Fruit fly (Drosophila melanogaster): ENCODE measurements around the gene CG15771.

CG15771 gene

DNA sequence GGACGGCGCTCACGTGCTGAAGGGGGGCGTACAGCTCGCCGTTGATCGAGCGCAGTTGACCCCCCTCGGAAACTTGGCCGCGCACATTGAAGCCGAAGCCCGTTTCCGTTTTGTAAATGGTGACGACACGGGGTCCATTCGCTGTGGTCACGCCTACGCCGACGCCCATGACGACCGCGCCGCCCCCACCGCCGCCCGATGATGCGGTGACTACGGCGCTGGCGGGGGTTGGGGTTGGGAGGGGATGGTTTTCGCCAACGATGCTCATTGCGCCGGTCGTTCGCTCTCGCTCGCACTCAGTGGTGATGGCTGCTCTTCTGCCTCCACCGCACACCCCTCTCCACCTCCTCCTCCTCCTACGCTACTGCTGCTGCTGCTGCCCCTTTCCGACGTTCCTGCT lies 18.2 kb upstream of the CG15771 start (continued):
- TF ChIP-seq CG7987 (GFP tag; optimal IDR thresholded peaks at IDR 0.05), result no peak
- TF ChIP-seq CG6813 (GFP tag; optimal IDR thresholded peaks at IDR 0.05), result peak; percentile 41
- TF ChIP-seq CG9437 (GFP tag; optimal IDR thresholded peaks at IDR 0.05), result no peak
- peak; percentile 39 for TF ChIP-seq Sox102F (GFP tag; optimal IDR thresholded peaks at IDR 0.05)
- 0 out of 2 replicates have a peak, but pooled peaks have one; percentile 35 for TF ChIP-seq CG32772 (GFP tag; IDR thresholded peaks at IDR 0.05)
- TF ChIP-seq Dad (GFP tag; optimal IDR thresholded peaks at IDR 0.05), result no peak
- peak; percentile 9 for TF ChIP-seq Hmr (GFP tag; optimal IDR thresholded peaks at IDR 0.05)
- peak; percentile 8 for TF ChIP-seq gem (tag; optimal IDR thresholded peaks at IDR 0.05)
- no peak for TF ChIP-seq wek (GFP tag; optimal IDR thresholded peaks at IDR 0.05)
- no peak for TF ChIP-seq ham (GFP tag; IDR thresholded peaks at IDR 0.05)
- TF ChIP-seq CG1529 (GFP tag; optimal IDR thresholded peaks at IDR 0.05), result no peak
- TF ChIP-seq lab (GFP tag; optimal IDR thresholded peaks at IDR 0.05), result peak; percentile 44
- TF ChIP-seq CG8290 (GFP tag; optimal IDR thresholded peaks at IDR 0.05), result no peak
- TF ChIP-seq CG8290 (tag; optimal IDR thresholded peaks at IDR 0.05), result peak in 1 of 2 experiments; percentile 61
- no peak for TF ChIP-seq bsh (GFP tag; optimal IDR thresholded peaks at IDR 0.05)
- no peak for TF ChIP-seq CG31224 (GFP tag; IDR thresholded peaks at IDR 0.05)
- no peak for TF ChIP-seq CG8089 (GFP tag; optimal IDR thresholded peaks at IDR 0.05)
- peak; percentile 35 for TF ChIP-seq CG15514 (GFP tag; optimal IDR thresholded peaks at IDR 0.05)
- 0 out of 3 replicates have a peak, but pooled peaks have one; percentile 32 for TF ChIP-seq ken (GFP tag; IDR thresholded peaks at IDR 0.05)
- 0 out of 2 replicates have a peak, but pooled peaks have one; percentile 38 for TF ChIP-seq CG11247 (GFP tag; IDR thresholded peaks at IDR 0.05)
- TF ChIP-seq CG10321 (GFP tag; IDR thresholded peaks at IDR 0.05), result 0 out of 2 replicates have a peak, but pooled peaks have one; percentile 23
- no peak for TF ChIP-seq CG8388 (GFP tag; optimal IDR thresholded peaks at IDR 0.05)
- TF ChIP-seq sna (GFP tag; IDR thresholded peaks at IDR 0.05; ENCODE audit: partially characterized antibody), result no peak
- TF ChIP-seq Atf6 (GFP tag; IDR thresholded peaks at IDR 0.05), result 0 out of 2 replicates have a peak, but pooled peaks have one; percentile 30
- no peak for TF ChIP-seq CG10431 (GFP tag; optimal IDR thresholded peaks at IDR 0.05)
- no peak for TF ChIP-seq NC2α (GFP tag; optimal IDR thresholded peaks at IDR 0.05)
- TF ChIP-seq trh (GFP tag; optimal IDR thresholded peaks at IDR 0.05), result no peak
- TF ChIP-seq CG13296 (GFP tag; optimal IDR thresholded peaks at IDR 0.05), result no peak
- no peak for TF ChIP-seq pita (GFP tag; optimal IDR thresholded peaks at IDR 0.05)
- peak; percentile 47 for TF ChIP-seq CG6689 (GFP tag; IDR thresholded peaks at IDR 0.05)
- no peak for TF ChIP-seq CG4854 (GFP tag; optimal IDR thresholded peaks at IDR 0.05)
- TF ChIP-seq ssp (GFP tag; IDR thresholded peaks at IDR 0.05), result no peak
- peak; percentile 82; the same call in 2 of the 3 replicates for TF ChIP-seq sr (GFP tag; IDR thresholded peaks at IDR 0.05)
- TF ChIP-seq CG14050 (GFP tag; IDR thresholded peaks at IDR 0.05), result 0 out of 3 replicates have a peak, but pooled peaks have one; percentile 16
- TF ChIP-seq Rfx (GFP tag; IDR thresholded peaks at IDR 0.05), result peak; percentile 57
- no peak for TF ChIP-seq CG10565 (GFP tag; optimal IDR thresholded peaks at IDR 0.05)
- TF ChIP-seq Oli (tag; optimal IDR thresholded peaks at IDR 0.05), result peak; percentile 6
- TF ChIP-seq Nf-YA (GFP tag; IDR thresholded peaks at IDR 0.05), result no peak
- 0 out of 2 replicates have a peak, but pooled peaks have one; percentile 42 for TF ChIP-seq klu (GFP tag; IDR thresholded peaks at IDR 0.05)
- no peak for TF ChIP-seq vfl (GFP tag; optimal IDR thresholded peaks at IDR 0.05)
- peak; percentile 57 for TF ChIP-seq CG9932 (GFP tag; IDR thresholded peaks at IDR 0.05)
- no peak for TF ChIP-seq CG4328 (GFP tag; optimal IDR thresholded peaks at IDR 0.05)
- TF ChIP-seq CG1647 (GFP tag; optimal IDR thresholded peaks at IDR 0.05), result no peak
- TF ChIP-seq pan (optimal IDR thresholded peaks at IDR 0.05), result no peak
- peak in 1 of 2 experiments; percentile 38 for TF ChIP-seq pan (GFP tag; optimal IDR thresholded peaks at IDR 0.05 in 1 of 2, IDR thresholded peaks at IDR 0.05 in 1 of 2)
- TF ChIP-seq tna (GFP tag; IDR thresholded peaks at IDR 0.05; ENCODE audit: partially characterized antibody), result no peak
- TF ChIP-seq CG14014 (GFP tag; IDR thresholded peaks at IDR 0.05), result 0 out of 2 replicates have a peak, but pooled peaks have one; percentile 8
- 0 out of 2 replicates have a peak, but pooled peaks have one; percentile 11 for TF ChIP-seq Ada2b (GFP tag; IDR thresholded peaks at IDR 0.05)
- no peak for TF ChIP-seq CG15601 (tag; optimal IDR thresholded peaks at IDR 0.05)
- peak; percentile 8 for TF ChIP-seq mam (GFP tag; optimal IDR thresholded peaks at IDR 0.05)
- TF ChIP-seq CG4360 (GFP tag; IDR thresholded peaks at IDR 0.05), result no peak

All from whole organism, embryonic.